Worm (Caenorhabditis elegans): ENCODE data around the gene ncs-4.

- TF ChIP-seq ama-1 (optimal IDR thresholded peaks at IDR 0.05) (no peak), sea-1 (GFP tag; conservative IDR thresholded peaks at IDR 0.05) (no peak), tbx-11 (GFP tag; IDR thresholded peaks at IDR 0.05) (no peak), F13C5.2 (tag; optimal IDR thresholded peaks at IDR 0.05) (no peak), ceh-13 (GFP tag; optimal IDR thresholded peaks at IDR 0.05) (no peak), hmbx-1 (tag; optimal IDR thresholded peaks at IDR 0.05) (no peak), tra-4 (tag; optimal IDR thresholded peaks at IDR 0.05) (no peak), hmg-4 (GFP tag; optimal IDR thresholded peaks at IDR 0.05) (no peak), flt-1 (GFP tag; IDR thresholded peaks at IDR 0.05) (no peak), scrt-1 (GFP tag; IDR thresholded peaks at IDR 0.05) (no peak)
Measured at ce11 chrX:10194327-10195096, 18.2 kb downstream of the ncs-4 start, which contains the start of gene myrf-2.

Data from whole organism, early embryonic.